Worm (Caenorhabditis elegans): Measurements from ENCODE around the gene ZC84.6.
A peak's percentile ranks its signal among the peaks of the same experiment; 100 is the strongest.

ce11 chrIII:9228722-9229121 lies 29.2 kb upstream of the ZC84.6 start, which contains the start of gene rnr-1:
- no peak for TF ChIP-seq hpl-2 (GFP tag; optimal IDR thresholded peaks at IDR 0.05)
- TF ChIP-seq lsy-2 (tag; optimal IDR thresholded peaks at IDR 0.05): no peak
- no peak for TF ChIP-seq unc-62 (GFP tag; optimal IDR thresholded peaks at IDR 0.05)
- TF ChIP-seq ama-1 (optimal IDR thresholded peaks at IDR 0.05): no peak
- no peak for TF ChIP-seq efl-1 (optimal IDR thresholded peaks at IDR 0.05)
- TF ChIP-seq efl-1 (GFP tag; optimal IDR thresholded peaks at IDR 0.05 in 1 of 2): peak in 1 of 2 experiments; percentile 20

Measured in whole organism, L1 larva.